Worm (Caenorhabditis elegans): ENCODE measurements around the gene nmr-2.
A peak's percentile ranks its signal among the peaks of the same experiment; 100 is the strongest.

Gene nmr-2

ce11 chrV:15000055-15000704 lies 11.3 kb downstream of the nmr-2 start, which contains the start of gene rps-16 (continued):
- TF ChIP-seq ZK546.5 (tag; optimal IDR thresholded peaks at IDR 0.05) (no peak), dmd-6 (GFP tag; IDR thresholded peaks at IDR 0.05) (no peak), aha-1 (tag) (peak; percentile 90), F49E8.2 (tag; optimal IDR thresholded peaks at IDR 0.05; ENCODE audit: borderline replicate concordance) (peak; percentile 68), egl-43 (GFP tag; IDR thresholded peaks at IDR 0.05) (peak; percentile 49; the same call in 1 of the 2 replicates), attf-4 (tag; optimal IDR thresholded peaks at IDR 0.05) (no peak), lin-38 (GFP tag; IDR thresholded peaks at IDR 0.05) (peak; percentile 82), Y5F2A.4 (GFP tag; optimal IDR thresholded peaks at IDR 0.05) (peak; percentile 47), set-16 (GFP tag; IDR thresholded peaks at IDR 0.05) (peak; percentile 40; the same call in 1 of the 2 replicates), skn-1 (tag; optimal IDR thresholded peaks at IDR 0.05) (no peak), mdt-29 (GFP tag; IDR thresholded peaks at IDR 0.05) (peak; percentile 68; the same call in 1 of the 2 replicates), lin-13 (GFP tag; optimal IDR thresholded peaks at IDR 0.05) (peak; percentile 38), ctbp-1 (GFP tag; IDR thresholded peaks at IDR 0.05) (peak; percentile 65; the same call in 1 of the 2 replicates), lsy-2 (tag; optimal IDR thresholded peaks at IDR 0.05) (no peak), zfp-2 (tag; optimal IDR thresholded peaks at IDR 0.05) (no peak), cey-2 (tag; optimal IDR thresholded peaks at IDR 0.05; ENCODE audit: borderline replicate concordance, insufficient read depth) (no peak), zip-2 (tag; optimal IDR thresholded peaks at IDR 0.05) (no peak), hlh-30 (tag; optimal IDR thresholded peaks at IDR 0.05; ENCODE audit: insufficient read depth) (no peak), nhr-42 (GFP tag; IDR thresholded peaks at IDR 0.05) (no peak), mes-2 (tag; optimal IDR thresholded peaks at IDR 0.05; ENCODE audit: poor library complexity, severe bottlenecking) (peak; percentile 22), nhr-76 (tag; optimal IDR thresholded peaks at IDR 0.05) (no peak), snpc-1.2 (GFP tag; IDR thresholded peaks at IDR 0.05) (peak; percentile 10; the same call in 1 of the 2 replicates), Y105C5A.15 (GFP tag; IDR thresholded peaks at IDR 0.05) (peak; percentile 69; the same call in 1 of the 2 replicates), aly-2 (tag; optimal IDR thresholded peaks at IDR 0.05) (peak; percentile 17), lim-7 (GFP tag; IDR thresholded peaks at IDR 0.05) (no peak), madf-9 (GFP tag; conservative IDR thresholded peaks at IDR 0.05) (no peak), php-3 (GFP tag; IDR thresholded peaks at IDR 0.05) (no peak; the same call in 1 of the 2 replicates), pha-4 (GFP tag; IDR thresholded peaks at IDR 0.05) (peak; percentile 64; the same call in 1 of the 2 replicates), pha-4 (tag; optimal IDR thresholded peaks at IDR 0.05) (no peak), dve-1 (tag; optimal IDR thresholded peaks at IDR 0.05; ENCODE audit: insufficient read depth) (no peak), lir-3 (tag; optimal IDR thresholded peaks at IDR 0.05) (no peak), ceh-20 (GFP tag; IDR thresholded peaks at IDR 0.05) (no peak), lin-1 (GFP tag; IDR thresholded peaks at IDR 0.05) (no peak), ceh-32 (tag; optimal IDR thresholded peaks at IDR 0.05; ENCODE audit: poor library complexity) (no peak), madf-5 (GFP tag; IDR thresholded peaks at IDR 0.05) (0 out of 4 replicates have a peak, but pooled peaks of 1 of the 2 experiments have one; percentile 38), pqm-1 (tag; optimal IDR thresholded peaks at IDR 0.05) (no peak), ztf-11 (tag; optimal IDR thresholded peaks at IDR 0.05) (no peak)

- 0 out of 2 replicates have a peak, but pooled peaks have one; percentile 20 for TF ChIP-seq Y105C5A.15 (GFP tag; IDR thresholded peaks at IDR 0.05)
- TF ChIP-seq Y48G9A.11 (GFP tag; IDR thresholded peaks at IDR 0.05): peak; percentile 63; the same call in 1 of the 2 replicates
- TF ChIP-seq snpc-1.2 (GFP tag; IDR thresholded peaks at IDR 0.05): 0 out of 2 replicates have a peak, but pooled peaks have one; percentile 35
- peak; percentile 54 for TF ChIP-seq lin-38 (GFP tag; IDR thresholded peaks at IDR 0.05)
- TF ChIP-seq snpc-4 (tag; optimal IDR thresholded peaks at IDR 0.05): no peak
- TF ChIP-seq mdl-1 (tag; optimal IDR thresholded peaks at IDR 0.05): no peak
- no peak for TF ChIP-seq attf-4 (tag; optimal IDR thresholded peaks at IDR 0.05)
- 0 out of 2 replicates have a peak, but pooled peaks have one; percentile 19 for TF ChIP-seq zfp-3 (GFP tag; conservative IDR thresholded peaks at IDR 0.05)
Measured at ce11 chrV:14999485-15000023, 11.9 kb downstream of the nmr-2 start, which contains the start of gene T01C3.11. T01C3.11 (plus strand) TSS chrV:14999535.
